Fruit fly (Drosophila melanogaster): ENCODE measurements around the gene Non2.

Non2 gene

DNA sequence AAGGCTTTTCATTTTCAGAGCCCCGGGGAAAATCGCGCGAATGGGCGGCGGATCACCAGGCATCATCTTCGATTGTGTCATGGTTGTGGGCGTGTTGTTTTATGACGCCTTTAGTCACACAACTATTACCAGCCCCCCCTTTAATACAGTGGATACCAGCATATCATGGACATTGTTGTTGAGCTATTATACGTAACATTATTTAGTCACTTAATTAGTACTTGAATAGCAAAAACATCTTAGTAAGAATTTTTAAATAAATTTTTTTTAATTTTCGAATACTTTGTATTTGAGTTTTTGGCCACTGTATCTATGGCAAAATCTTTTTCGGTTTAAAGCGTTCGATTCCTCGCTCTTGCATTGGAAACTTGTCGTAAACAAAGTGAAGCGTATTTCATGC lies 3.0 kb upstream of the Non2 start (continued):
- TF ChIP-seq ftz-f1 (GFP tag; optimal IDR thresholded peaks at IDR 0.05) (no peak), CG10209 (GFP tag; optimal IDR thresholded peaks at IDR 0.05) (no peak), B-H2 (GFP tag; optimal IDR thresholded peaks at IDR 0.05) (no peak), CG8089 (GFP tag; optimal IDR thresholded peaks at IDR 0.05) (no peak), tll (GFP tag; optimal IDR thresholded peaks at IDR 0.05) (no peak), CG1832 (GFP tag; optimal IDR thresholded peaks at IDR 0.05) (no peak), CG3838 (GFP tag; optimal IDR thresholded peaks at IDR 0.05) (no peak), vnd (GFP tag; IDR thresholded peaks at IDR 0.05; ENCODE audit: partially characterized antibody) (no peak), Mad (GFP tag; optimal IDR thresholded peaks at IDR 0.05) (no peak), Nf-YC (tag; optimal IDR thresholded peaks at IDR 0.05) (peak; percentile 38), stc (GFP tag; IDR thresholded peaks at IDR 0.05) (peak; percentile 44; the same call in 1 of the 2 replicates), CG14860 (GFP tag; IDR thresholded peaks at IDR 0.05; ENCODE audit: partially characterized antibody) (no peak), Xrp1 (GFP tag; IDR thresholded peaks at IDR 0.05) (no peak; the same call in 1 of the 2 replicates), lbe (GFP tag; optimal IDR thresholded peaks at IDR 0.05) (no peak), CG12299 (tag; optimal IDR thresholded peaks at IDR 0.05) (no peak), az2 (GFP tag; optimal IDR thresholded peaks at IDR 0.05) (no peak), CG13424 (tag; optimal IDR thresholded peaks at IDR 0.05) (no peak), inv (GFP tag; IDR thresholded peaks at IDR 0.05; ENCODE audit: partially characterized antibody) (no peak), slbo (GFP tag; IDR thresholded peaks at IDR 0.05) (peak; percentile 56), fd96Cb (tag; optimal IDR thresholded peaks at IDR 0.05) (peak; percentile 6), CG7786 (GFP tag; optimal IDR thresholded peaks at IDR 0.05) (no peak), CG9876 (GFP tag; optimal IDR thresholded peaks at IDR 0.05) (no peak), CG1603 (tag; optimal IDR thresholded peaks at IDR 0.05) (no peak), H2.0 (GFP tag; IDR thresholded peaks at IDR 0.05) (peak; percentile 52), CG11398 (GFP tag; optimal IDR thresholded peaks at IDR 0.05) (no peak), Mrtf (GFP tag; IDR thresholded peaks at IDR 0.05) (peak; percentile 65; the same call in 2 of the 3 replicates), tgo (GFP tag; IDR thresholded peaks at IDR 0.05) (peak; percentile 67; the same call in 2 of the 3 replicates), CG8388 (GFP tag; optimal IDR thresholded peaks at IDR 0.05) (no peak), grau (tag; optimal IDR thresholded peaks at IDR 0.05) (peak; percentile 29), CG8478 (optimal IDR thresholded peaks at IDR 0.05) (no peak), nmo (GFP tag; optimal IDR thresholded peaks at IDR 0.05) (no peak), CG9215 (GFP tag; IDR thresholded peaks at IDR 0.05) (no peak), dysf (GFP tag; IDR thresholded peaks at IDR 0.05) (peak; percentile 61; the same call in 2 of the 3 replicates), Ada2b (GFP tag; IDR thresholded peaks at IDR 0.05) (peak; percentile 44; the same call in 1 of the 2 replicates), unc-4 (GFP tag; IDR thresholded peaks at IDR 0.05; ENCODE audit: partially characterized antibody) (no peak), CG32772 (GFP tag; IDR thresholded peaks at IDR 0.05) (0 out of 2 replicates have a peak, but pooled peaks have one; percentile 18), unpg (GFP tag; optimal IDR thresholded peaks at IDR 0.05) (peak; percentile 4), Dref (GFP tag; IDR thresholded peaks at IDR 0.05) (no peak), CG10979 (tag; optimal IDR thresholded peaks at IDR 0.05) (no peak), D (optimal IDR thresholded peaks at IDR 0.05) (no peak), D (GFP tag; optimal IDR thresholded peaks at IDR 0.05) (no peak), ab (GFP tag; optimal IDR thresholded peaks at IDR 0.05) (no peak), Lim3 (GFP tag; IDR thresholded peaks at IDR 0.05) (no peak), esg (GFP tag; conservative IDR thresholded peaks at IDR 0.05) (peak; percentile 53), zfh2 (GFP tag; optimal IDR thresholded peaks at IDR 0.05) (no peak), HLH3B (GFP tag; IDR thresholded peaks at IDR 0.05) (peak; percentile 49), ttk (GFP tag; IDR thresholded peaks at IDR 0.05) (0 out of 2 replicates have a peak, but pooled peaks have one; percentile 23), CTCF (GFP tag; optimal IDR thresholded peaks at IDR 0.05) (no peak), CG17802 (tag; optimal IDR thresholded peaks at IDR 0.05) (no peak), Bteb2 (GFP tag; optimal IDR thresholded peaks at IDR 0.05) (no peak), CG7372 (GFP tag; IDR thresholded peaks at IDR 0.05) (peak; percentile 40; the same call in 1 of the 2 replicates), CG10543 (GFP tag; optimal IDR thresholded peaks at IDR 0.05) (no peak)

Measured in whole organism, embryonic.